Fruit fly (Drosophila melanogaster) whole organism: ENCODE results near the gene CG11902.

ENCODE experiments used
- CG8478 ChIP-seq: fragments of >200 bp; optimal IDR thresholded peaks from 2 replicates; lab custom pipeline; 2018; ENCODE audit warnings: inconsistent platforms
- EcR ChIP-seq, 2 experiments: fragments of >200 bp; optimal IDR thresholded peaks; 2 replicates each; lab custom pipeline; 2017; ENCODE audit warnings: missing biosample characterization in 2 of 2, missing genetic modification characterization in 2 of 2, missing genetic modification reagents in 2 of 2
- pan ChIP-seq: fragments of >200 bp; optimal IDR thresholded peaks from 2 replicates; lab custom pipeline; 2017
- psq ChIP-seq: fragments of >200 bp; optimal IDR thresholded peaks from 2 replicates; lab custom pipeline; 2017

dm6 chr3R:25292864-25293284 is 42.2 kb upstream of the CG11902 start, which contains the start of gene CG31098:
- no peak for TF ChIP-seq EcR (GFP tag; optimal IDR thresholded peaks at IDR 0.05; lab: Kevin White, UChicago)
- TF ChIP-seq CG8478 (lab: Kevin White, UChicago): no peak
- TF ChIP-seq pan (lab: Kevin White, UChicago): no peak
- TF ChIP-seq psq (lab: Kevin White, UChicago): no peak
